Fruit fly (Drosophila melanogaster) whole organism, pupa: ENCODE results near the gene RpL7.
A peak's percentile ranks its signal among the peaks of the same experiment; 100 is the strongest.

Source experiments
- CG10348 ChIP-seq: fragments of 200-800 bp; sonication (Bioruptor generic); IDR thresholded peaks from 2 replicates; pipeline ENCODE4 v1.3.6; 2022; ENCODE audit warnings: missing biosample characterization, missing genetic modification characterization
- CG12605 ChIP-seq: fragments of 200-800 bp; sonication (Bioruptor generic); IDR thresholded peaks from 2 replicates; pipeline ENCODE4 v1.3.6; 2022; ENCODE audit warnings: missing biosample characterization, missing genetic modification characterization
- CG13204 ChIP-seq: fragments of 200-800 bp; sonication (Bioruptor generic); optimal IDR thresholded peaks from 2 replicates; lab custom pipeline; 2018; ENCODE audit warnings: missing biosample characterization, mild to moderate bottlenecking, missing genetic modification characterization, moderate library complexity
- CG14655 ChIP-seq: fragments of 200-800 bp; sonication (Bioruptor generic); optimal IDR thresholded peaks from 3 replicates; lab custom pipeline; 2017; ENCODE audit warnings: mild to moderate bottlenecking, missing biosample characterization, missing genetic modification reagents, missing genetic modification characterization
- CG15710 ChIP-seq: fragments of 200-800 bp; sonication (Bioruptor generic); optimal IDR thresholded peaks from 2 replicates; lab custom pipeline; 2018; ENCODE audit warnings: missing biosample characterization, mild to moderate bottlenecking, missing genetic modification characterization, moderate library complexity
- CG17806 ChIP-seq: fragments of 200-800 bp; sonication (Bioruptor generic); optimal IDR thresholded peaks from 2 replicates; lab custom pipeline; 2018; ENCODE audit warnings: missing biosample characterization, mild to moderate bottlenecking, missing genetic modification characterization, moderate library complexity
- CG32121 ChIP-seq: fragments of 200-800 bp; sonication (Bioruptor generic); IDR thresholded peaks from 2 replicates; pipeline ENCODE4 v1.3.6; 2022; ENCODE audit warnings: missing biosample characterization, missing genetic modification characterization
- CG34367 ChIP-seq: fragments of 200-800 bp; sonication (Bioruptor generic); optimal IDR thresholded peaks from 2 replicates; lab custom pipeline; 2018; ENCODE audit warnings: missing biosample characterization, mild to moderate bottlenecking, missing genetic modification characterization
- CG4496 ChIP-seq: fragments of 200-800 bp; sonication (Bioruptor generic); IDR thresholded peaks from 3 replicates; pipeline ENCODE4 v1.3.6; 2022; ENCODE audit warnings: missing biosample characterization, missing genetic modification characterization
- CG8159 ChIP-seq: fragments of 200-800 bp; sonication (Bioruptor generic); optimal IDR thresholded peaks from 3 replicates; lab custom pipeline; 2018; ENCODE audit warnings: missing biosample characterization, mild to moderate bottlenecking, missing genetic modification characterization, moderate library complexity
- CG8301 ChIP-seq: fragments of 200-800 bp; sonication (Bioruptor generic); optimal IDR thresholded peaks from 2 replicates; lab custom pipeline; 2018; ENCODE audit warnings: missing biosample characterization, mild to moderate bottlenecking, missing genetic modification characterization
- CG9948 ChIP-seq: fragments of 200-800 bp; sonication (Bioruptor generic); optimal IDR thresholded peaks from 2 replicates; lab custom pipeline; 2018; ENCODE audit warnings: missing biosample characterization, mild to moderate bottlenecking, missing genetic modification characterization, moderate library complexity
- D1 ChIP-seq: fragments of 200-800 bp; sonication (Bioruptor generic); optimal IDR thresholded peaks from 2 replicates; lab custom pipeline; 2018; ENCODE audit warnings: missing biosample characterization, mild to moderate bottlenecking, missing genetic modification characterization, moderate library complexity
- EcR ChIP-seq: fragments of 200-800 bp; sonication (Bioruptor generic); optimal IDR thresholded peaks from 3 replicates; lab custom pipeline; 2019; ENCODE audit warnings: missing biosample characterization, missing genetic modification characterization, mild to moderate bottlenecking, moderate library complexity, missing genetic modification reagents
- Ets98B ChIP-seq: fragments of 200-800 bp; sonication (Bioruptor generic); IDR thresholded peaks from 2 replicates; pipeline ENCODE4 v1.3.6; 2022; ENCODE audit warnings: missing biosample characterization, missing genetic modification characterization
- Pif1A ChIP-seq: fragments of 200-800 bp; sonication (Bioruptor generic); optimal IDR thresholded peaks from 3 replicates; lab custom pipeline; 2016; ENCODE audit warnings: missing biosample characterization, missing genetic modification characterization
- Pif1B ChIP-seq: fragments of 200-800 bp; sonication (Bioruptor generic); optimal IDR thresholded peaks from 3 replicates; lab custom pipeline; 2016; ENCODE audit warnings: missing biosample characterization, missing genetic modification characterization
- Snoo ChIP-seq: fragments of 200-800 bp; sonication (Bioruptor generic); optimal IDR thresholded peaks from 3 replicates; lab custom pipeline; 2017; ENCODE audit warnings: missing biosample characterization, mild to moderate bottlenecking, missing genetic modification characterization, inconsistent platforms
- fd96Ca ChIP-seq: fragments of 200-800 bp; sonication (Bioruptor generic); IDR thresholded peaks from 3 replicates; pipeline ENCODE4 v1.3.6; 2022; ENCODE audit warnings: missing biosample characterization, missing genetic modification characterization
- gl ChIP-seq: fragments of 200-800 bp; sonication (Bioruptor generic); optimal IDR thresholded peaks from 2 replicates; lab custom pipeline; 2018; ENCODE audit warnings: missing biosample characterization, mild to moderate bottlenecking, missing genetic modification characterization
- rn ChIP-seq: fragments of 200-800 bp; sonication (Bioruptor generic); IDR thresholded peaks from 2 replicates; pipeline ENCODE4 v1.3.6; 2022; ENCODE audit warnings: missing biosample characterization, missing genetic modification characterization

RpL7 gene

DNA sequence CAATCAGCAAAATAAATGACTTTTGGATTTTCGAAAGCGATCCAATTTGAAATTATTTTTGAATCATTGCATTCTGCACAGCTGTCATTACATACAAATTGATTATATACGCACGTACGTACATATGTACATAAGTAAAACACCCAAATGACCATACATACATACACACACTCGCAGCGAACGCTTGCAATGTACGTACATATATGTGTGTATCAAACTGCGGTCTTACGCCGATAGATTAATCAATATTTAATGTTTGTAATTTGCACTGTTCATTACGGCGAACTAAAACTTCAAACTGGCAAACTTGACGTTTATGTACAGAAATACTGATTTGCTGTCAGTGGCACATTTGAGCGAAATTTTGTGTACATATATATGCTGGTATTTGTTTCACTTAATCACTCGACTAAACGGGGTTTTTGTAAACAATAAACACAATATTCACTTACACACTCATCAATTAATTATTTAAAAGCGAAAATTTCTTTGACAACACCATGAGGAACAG is 25.5 kb downstream of the RpL7 start:
- TF ChIP-seq rn (GFP tag; lab: Robert Waterston, UW): no peak
- no peak for TF ChIP-seq CG9948 (tag; lab: Kevin White, UChicago)
- no peak for TF ChIP-seq EcR (GFP tag; lab: Kevin White, UChicago)
- no peak for TF ChIP-seq CG17806 (tag; lab: Kevin White, UChicago)
- TF ChIP-seq Ets98B (GFP tag; lab: Robert Waterston, UW): no peak
- no peak for TF ChIP-seq CG32121 (GFP tag; lab: Robert Waterston, UW)
- TF ChIP-seq CG4496 (GFP tag; lab: Robert Waterston, UW): no peak
- TF ChIP-seq gl: no peak
- TF ChIP-seq Pif1B: no peak
- TF ChIP-seq CG13204 (GFP tag; lab: Kevin White, UChicago): no peak
- no peak for TF ChIP-seq CG8159
- no peak for TF ChIP-seq D1 (tag; lab: Kevin White, UChicago)
- TF ChIP-seq Pif1A (GFP tag; lab: Kevin White, UChicago): no peak

DNA sequence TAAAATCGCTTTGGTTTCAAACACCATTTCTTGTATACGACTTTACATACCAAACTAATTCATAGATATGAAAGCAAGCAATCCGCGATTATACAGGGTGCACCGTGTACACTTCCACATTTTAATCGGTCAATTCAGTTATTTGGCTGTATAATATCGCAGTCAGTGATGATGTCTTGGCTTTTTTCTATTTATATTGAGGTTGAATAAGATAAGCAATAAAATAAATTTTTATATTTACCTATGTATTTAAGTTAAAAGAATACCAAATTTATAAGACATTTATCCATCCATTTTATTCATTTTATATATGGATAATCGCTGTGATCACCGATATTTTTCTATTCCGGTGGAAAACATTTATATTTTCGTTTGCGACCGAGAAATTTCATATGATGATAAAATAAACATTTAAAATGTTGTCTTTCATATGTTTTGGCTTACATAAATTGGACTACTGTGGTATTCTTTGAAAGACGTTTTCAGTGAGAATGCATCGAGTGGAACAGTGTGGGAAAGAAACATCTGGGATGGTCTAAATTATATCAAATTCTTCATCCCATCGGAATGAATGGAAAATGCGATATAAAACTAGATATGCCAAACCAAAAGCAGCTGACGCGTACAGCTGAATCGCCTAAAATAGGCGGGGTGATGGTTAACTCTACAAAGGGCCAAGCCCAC is 26.1 kb downstream of the RpL7 start, which contains the start of gene CG5708:
CG5708 (minus strand) TSS at position 85 of the 684 bp plus-strand sequence.
- peak; percentile 11 for TF ChIP-seq CG15710 (tag; lab: Kevin White, UChicago)
- no peak for TF ChIP-seq D1 (tag; lab: Kevin White, UChicago)

DNA sequence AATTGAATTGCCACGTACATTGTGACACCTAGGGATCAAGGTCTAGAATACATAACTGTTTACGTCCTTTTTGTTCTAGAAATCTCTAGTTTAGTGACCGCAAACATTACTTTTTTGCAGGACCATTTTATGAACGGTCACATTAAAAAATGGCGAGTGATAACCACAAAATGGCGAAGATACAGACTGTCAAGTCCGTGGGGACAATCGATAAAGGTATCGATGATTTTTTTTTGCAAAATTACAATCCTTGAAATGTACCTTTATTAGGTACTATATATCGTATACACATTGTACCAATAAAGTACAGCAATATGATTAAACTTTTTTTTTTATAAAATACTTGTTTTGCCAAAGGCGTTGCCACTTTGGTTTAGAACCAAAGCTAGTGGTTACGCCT is 29.7 kb downstream of the RpL7 start:
- TF ChIP-seq CG13204 (GFP tag; lab: Kevin White, UChicago): no peak
- no peak for TF ChIP-seq CG14655 (GFP tag; lab: Kevin White, UChicago)
- TF ChIP-seq Pif1B: no peak
- no peak for TF ChIP-seq CG8301 (tag; lab: Kevin White, UChicago)
- TF ChIP-seq EcR (GFP tag; lab: Kevin White, UChicago): no peak
- no peak for TF ChIP-seq CG12605 (GFP tag; lab: Robert Waterston, UW)
- TF ChIP-seq CG32121 (GFP tag; lab: Robert Waterston, UW): no peak
- TF ChIP-seq Snoo (tag; lab: Kevin White, UChicago): no peak
- no peak for TF ChIP-seq CG9948 (tag; lab: Kevin White, UChicago)
- TF ChIP-seq CG4496 (GFP tag; lab: Robert Waterston, UW): no peak
- TF ChIP-seq CG8159: no peak
- TF ChIP-seq CG15710 (tag; lab: Kevin White, UChicago): no peak
- TF ChIP-seq Pif1A (GFP tag; lab: Kevin White, UChicago): no peak
- TF ChIP-seq CG34367 (tag; lab: Kevin White, UChicago): no peak
- TF ChIP-seq CG10348 (GFP tag; lab: Robert Waterston, UW): no peak
- no peak for TF ChIP-seq Ets98B (GFP tag; lab: Robert Waterston, UW)
- TF ChIP-seq fd96Ca: no peak
- TF ChIP-seq rn (GFP tag; lab: Robert Waterston, UW): no peak
- TF ChIP-seq D1 (tag; lab: Kevin White, UChicago): no peak

DNA sequence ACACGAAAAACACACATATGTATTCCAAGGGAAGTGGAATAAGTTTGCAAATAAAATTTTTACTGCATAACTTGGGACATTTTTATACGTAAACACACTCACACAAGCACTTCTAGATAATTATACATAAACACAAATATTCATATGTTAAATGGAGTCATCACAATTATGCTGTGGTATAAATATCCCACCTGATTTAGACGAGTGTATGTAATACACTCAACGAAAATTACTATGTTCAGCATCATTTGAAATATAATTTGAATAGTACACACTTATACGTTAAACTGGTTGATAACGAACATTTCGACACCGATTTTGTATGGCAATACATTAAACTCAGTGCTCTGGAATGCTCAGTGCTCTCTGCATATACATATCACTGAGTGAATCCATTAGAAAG is 30.3 kb downstream of the RpL7 start:
- TF ChIP-seq CG8159 (peak; percentile 38), CG12605 (GFP tag; lab: Robert Waterston, UW) (no peak), CG10348 (GFP tag; lab: Robert Waterston, UW) (no peak), CG4496 (GFP tag; lab: Robert Waterston, UW) (peak; percentile 65; the same call in 2 of the 3 replicates), CG14655 (GFP tag; lab: Kevin White, UChicago) (no peak), Snoo (tag; lab: Kevin White, UChicago) (no peak), CG9948 (tag; lab: Kevin White, UChicago) (peak; percentile 30), rn (GFP tag; lab: Robert Waterston, UW) (no peak), Pif1B (peak; percentile 62), Pif1A (GFP tag; lab: Kevin White, UChicago) (peak; percentile 79), CG32121 (GFP tag; lab: Robert Waterston, UW) (peak; percentile 54; the same call in 1 of the 2 replicates), D1 (tag; lab: Kevin White, UChicago) (no peak), CG17806 (tag; lab: Kevin White, UChicago) (peak; percentile 53), EcR (GFP tag; lab: Kevin White, UChicago) (no peak), CG15710 (tag; lab: Kevin White, UChicago) (peak; percentile 10), CG34367 (tag; lab: Kevin White, UChicago) (no peak), fd96Ca (no peak), CG8301 (tag; lab: Kevin White, UChicago) (peak; percentile 61), gl (no peak), Ets98B (GFP tag; lab: Robert Waterston, UW) (no peak), CG13204 (GFP tag; lab: Kevin White, UChicago) (no peak)

DNA sequence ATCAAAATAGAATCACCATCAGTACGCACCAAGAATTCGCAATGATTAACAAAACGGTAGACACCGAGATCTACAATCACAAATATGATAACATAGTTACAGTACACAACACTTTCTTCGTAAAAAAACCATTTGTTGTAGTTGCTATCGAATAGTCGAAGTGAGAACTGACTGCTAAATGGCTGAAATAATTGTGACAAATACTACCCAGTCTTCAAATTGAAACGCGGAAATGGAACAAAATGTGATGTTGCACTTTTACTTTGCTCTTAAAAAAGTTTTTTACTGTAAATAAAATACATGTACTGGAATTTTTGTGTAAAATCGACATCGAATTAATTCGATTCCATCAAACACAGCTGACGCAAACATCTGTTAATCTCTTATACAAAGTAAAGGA is 30.7 kb downstream of the RpL7 start, which contains the start of gene ova:
ova (minus strand) TSS at position 183 of the 400 bp plus-strand sequence.
- TF ChIP-seq CG32121 (GFP tag; lab: Robert Waterston, UW): no peak
- no peak for TF ChIP-seq CG13204 (GFP tag; lab: Kevin White, UChicago)
- no peak for TF ChIP-seq CG17806 (tag; lab: Kevin White, UChicago)
- TF ChIP-seq CG4496 (GFP tag; lab: Robert Waterston, UW): no peak
- no peak for TF ChIP-seq CG8159
- no peak for TF ChIP-seq Pif1A (GFP tag; lab: Kevin White, UChicago)
- TF ChIP-seq gl: no peak
- no peak for TF ChIP-seq Pif1B
- TF ChIP-seq CG9948 (tag; lab: Kevin White, UChicago): no peak
- TF ChIP-seq CG8301 (tag; lab: Kevin White, UChicago): no peak
- no peak for TF ChIP-seq fd96Ca
- no peak for TF ChIP-seq D1 (tag; lab: Kevin White, UChicago)
- no peak for TF ChIP-seq CG10348 (GFP tag; lab: Robert Waterston, UW)
- no peak for TF ChIP-seq CG14655 (GFP tag; lab: Kevin White, UChicago)
- TF ChIP-seq Snoo (tag; lab: Kevin White, UChicago): no peak
- no peak for TF ChIP-seq EcR (GFP tag; lab: Kevin White, UChicago)
- TF ChIP-seq CG34367 (tag; lab: Kevin White, UChicago): no peak
- no peak for TF ChIP-seq rn (GFP tag; lab: Robert Waterston, UW)
- TF ChIP-seq, all 21 proteins: peak for 0
